Worm (Caenorhabditis elegans): ENCODE results near the gene rtfo-1.
A peak's percentile ranks its signal among the peaks of the same experiment; 100 is the strongest.

The rtfo-1 gene

ce11 chrV:9582594-9583322 is at the start of gene rtfo-1:
Gene rtfo-1, minus strand, starts transcription at chrV:9582644.
- no peak for TF ChIP-seq nhr-2 (tag; optimal IDR thresholded peaks at IDR 0.05)
- no peak for TF ChIP-seq zip-8 (tag; optimal IDR thresholded peaks at IDR 0.05)
- TF ChIP-seq bed-3 (GFP tag; optimal IDR thresholded peaks at IDR 0.05), result peak; percentile 8
- peak; percentile 54 for TF ChIP-seq mls-2 (tag; optimal IDR thresholded peaks at IDR 0.05)
- peak; percentile 10 for TF ChIP-seq lin-32 (GFP tag; optimal IDR thresholded peaks at IDR 0.05)
- TF ChIP-seq ceh-83 (GFP tag; optimal IDR thresholded peaks at IDR 0.05), result peak; percentile 58
- no peak for TF ChIP-seq flh-1 (GFP tag; optimal IDR thresholded peaks at IDR 0.05)
- TF ChIP-seq nhr-28 (tag; optimal IDR thresholded peaks at IDR 0.05), result no peak
- TF ChIP-seq nhr-12 (tag; optimal IDR thresholded peaks at IDR 0.05), result no peak
- no peak for TF ChIP-seq elt-1 (tag; optimal IDR thresholded peaks at IDR 0.05; ENCODE audit: borderline replicate concordance, insufficient read depth)
- peak; percentile 54 for TF ChIP-seq ham-2 (GFP tag; optimal IDR thresholded peaks at IDR 0.05)
- no peak for TF ChIP-seq unc-62 (GFP tag; optimal IDR thresholded peaks at IDR 0.05)
- peak; percentile 61 for TF ChIP-seq cnd-1 (tag; optimal IDR thresholded peaks at IDR 0.05)
- peak; percentile 72 for TF ChIP-seq ceh-43 (GFP tag; optimal IDR thresholded peaks at IDR 0.05)
- TF ChIP-seq hlh-1 (tag; optimal IDR thresholded peaks at IDR 0.05), result peak; percentile 65
- no peak for TF ChIP-seq tbx-8 (GFP tag; optimal IDR thresholded peaks at IDR 0.05)
- TF ChIP-seq blmp-1 (tag; optimal IDR thresholded peaks at IDR 0.05), result peak; percentile 25
- TF ChIP-seq lin-13 (tag; optimal IDR thresholded peaks at IDR 0.05), result peak; percentile 39
- TF ChIP-seq pha-4 (tag; optimal IDR thresholded peaks at IDR 0.05), result peak; percentile 24
- TF ChIP-seq elt-3 (tag; optimal IDR thresholded peaks at IDR 0.05), result no peak
- TF ChIP-seq M03D4.4 (tag; optimal IDR thresholded peaks at IDR 0.05), result peak; percentile 69
- TF ChIP-seq nhr-76 (tag; optimal IDR thresholded peaks at IDR 0.05), result peak; percentile 69
- TF ChIP-seq mep-1 (tag; optimal IDR thresholded peaks at IDR 0.05), result peak; percentile 65
- TF ChIP-seq nhr-237 (tag; optimal IDR thresholded peaks at IDR 0.05), result peak; percentile 6
- TF ChIP-seq ces-1 (GFP tag; optimal IDR thresholded peaks at IDR 0.05), result peak; percentile 39
- TF ChIP-seq lsy-2 (tag; optimal IDR thresholded peaks at IDR 0.05), result peak; percentile 26
- no peak for TF ChIP-seq mab-5 (tag; optimal IDR thresholded peaks at IDR 0.05)
- TF ChIP-seq ztf-11 (tag; optimal IDR thresholded peaks at IDR 0.05), result peak; percentile 57
- no peak for TF ChIP-seq snpc-4 (tag; optimal IDR thresholded peaks at IDR 0.05)
- TF ChIP-seq unc-39 (tag; optimal IDR thresholded peaks at IDR 0.05), result no peak
- TF ChIP-seq sem-2 (GFP tag; optimal IDR thresholded peaks at IDR 0.05), result no peak
- TF ChIP-seq drap-1 (GFP tag; optimal IDR thresholded peaks at IDR 0.05), result peak; percentile 58
- TF ChIP-seq ceh-39 (tag; optimal IDR thresholded peaks at IDR 0.05), result no peak
- TF ChIP-seq unc-120 (tag; optimal IDR thresholded peaks at IDR 0.05; ENCODE audit: poor library complexity, severe bottlenecking), result no peak
- TF ChIP-seq sptf-1 (tag; optimal IDR thresholded peaks at IDR 0.05), result peak; percentile 85

ce11 chrV:9630944-9631343 is 48.5 kb upstream of the rtfo-1 start, which contains the start of gene T06E4.5:
Gene T06E4.5, plus strand, starts transcription at chrV:9631244.
- TF ChIP-seq M03D4.4 (tag; optimal IDR thresholded peaks at IDR 0.05), result no peak
- no peak for TF ChIP-seq ham-2 (GFP tag; optimal IDR thresholded peaks at IDR 0.05)
- TF ChIP-seq pha-4 (tag; optimal IDR thresholded peaks at IDR 0.05), result no peak
- TF ChIP-seq sem-2 (GFP tag; optimal IDR thresholded peaks at IDR 0.05), result no peak
- TF ChIP-seq ztf-11 (tag; optimal IDR thresholded peaks at IDR 0.05), result no peak
- TF ChIP-seq nhr-2 (tag; optimal IDR thresholded peaks at IDR 0.05), result no peak
- TF ChIP-seq snpc-4 (tag; optimal IDR thresholded peaks at IDR 0.05), result no peak
- TF ChIP-seq sptf-1 (tag; optimal IDR thresholded peaks at IDR 0.05), result no peak
- TF ChIP-seq unc-62 (GFP tag; optimal IDR thresholded peaks at IDR 0.05), result no peak
- no peak for TF ChIP-seq nhr-237 (tag; optimal IDR thresholded peaks at IDR 0.05)
- no peak for TF ChIP-seq elt-1 (tag; optimal IDR thresholded peaks at IDR 0.05; ENCODE audit: borderline replicate concordance, insufficient read depth)
- TF ChIP-seq bed-3 (GFP tag; optimal IDR thresholded peaks at IDR 0.05), result no peak

ce11 chrV:9630542-9630941 is 48.1 kb upstream of the rtfo-1 start:
- TF ChIP-seq ceh-43 (GFP tag; optimal IDR thresholded peaks at IDR 0.05), result no peak
- TF ChIP-seq zip-8 (tag; optimal IDR thresholded peaks at IDR 0.05), result no peak
- no peak for TF ChIP-seq nhr-12 (tag; optimal IDR thresholded peaks at IDR 0.05)
- TF ChIP-seq bed-3 (GFP tag; optimal IDR thresholded peaks at IDR 0.05), result no peak
- no peak for TF ChIP-seq ces-1 (GFP tag; optimal IDR thresholded peaks at IDR 0.05)
- no peak for TF ChIP-seq M03D4.4 (tag; optimal IDR thresholded peaks at IDR 0.05)
- TF ChIP-seq nhr-76 (tag; optimal IDR thresholded peaks at IDR 0.05), result no peak
- TF ChIP-seq elt-1 (tag; optimal IDR thresholded peaks at IDR 0.05; ENCODE audit: borderline replicate concordance, insufficient read depth), result no peak
- TF ChIP-seq lin-13 (tag; optimal IDR thresholded peaks at IDR 0.05), result no peak

Measured in whole organism, mixed stage, embryonic.